Fruit fly (Drosophila melanogaster): ENCODE results near the gene tin.

Gene tin

DNA sequence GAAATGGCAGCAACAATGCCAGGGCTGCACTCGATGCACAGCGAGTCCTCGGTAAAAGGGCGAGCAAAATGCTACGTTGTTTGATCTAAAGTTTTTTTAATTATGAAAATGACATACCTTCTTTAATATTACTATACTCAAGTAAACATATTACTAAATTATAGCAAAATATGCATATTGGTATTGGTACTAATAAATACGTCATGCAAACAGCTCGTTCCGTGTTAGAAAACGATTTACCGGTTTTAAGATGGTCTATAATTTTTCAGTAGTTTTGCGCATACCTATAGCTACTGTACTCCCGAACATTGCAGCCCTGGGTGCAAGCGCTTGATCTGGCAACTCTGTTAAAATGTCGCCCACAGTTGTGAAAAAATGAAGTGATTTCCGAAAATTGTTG is 13.5 kb upstream of the tin start (continued):
- peak; percentile 79 for TF ChIP-seq psq (GFP tag; optimal IDR thresholded peaks at IDR 0.05)
- peak; percentile 93 to 94 for TF ChIP-seq Hr51 (GFP tag; optimal IDR thresholded peaks at IDR 0.05)
- TF ChIP-seq Eip74EF (GFP tag; optimal IDR thresholded peaks at IDR 0.05) = no peak
- peak; percentile 70 for TF ChIP-seq wek (GFP tag; optimal IDR thresholded peaks at IDR 0.05)
- TF ChIP-seq Ptx1 (GFP tag; IDR thresholded peaks at IDR 0.05) = peak; percentile 97
- peak; percentile 88 for TF ChIP-seq CG11560 (tag; IDR thresholded peaks at IDR 0.05)
- TF ChIP-seq CG10462 (GFP tag; optimal IDR thresholded peaks at IDR 0.05) = peak; percentile 92
- peak; percentile 98 for TF ChIP-seq CG34376 (GFP tag; optimal IDR thresholded peaks at IDR 0.05)
- TF ChIP-seq CG2199 (GFP tag; IDR thresholded peaks at IDR 0.05) = peak; percentile 70; the same call in 1 of the 3 replicates
- TF ChIP-seq Gsc (GFP tag; IDR thresholded peaks at IDR 0.05) = peak; percentile 87
- peak; percentile 87 for TF ChIP-seq zfh1 (GFP tag; IDR thresholded peaks at IDR 0.05)
- peak; percentile 94 for TF ChIP-seq kni (GFP tag; optimal IDR thresholded peaks at IDR 0.05)
- 0 out of 2 replicates have a peak, but pooled peaks have one; percentile 52 for TF ChIP-seq dimm (GFP tag; IDR thresholded peaks at IDR 0.05)
- peak; percentile 98 for TF ChIP-seq Hsf (GFP tag; optimal IDR thresholded peaks at IDR 0.05)
- peak; percentile 93 for TF ChIP-seq CG14441 (GFP tag; IDR thresholded peaks at IDR 0.05)
- TF ChIP-seq crol (GFP tag; IDR thresholded peaks at IDR 0.05) = no peak
- TF ChIP-seq NFAT (GFP tag; IDR thresholded peaks at IDR 0.05) = peak; percentile 89
- peak; percentile 92 for TF ChIP-seq Aef1 (GFP tag; IDR thresholded peaks at IDR 0.05)
- peak; percentile 59; the same call in 1 of the 2 replicates for TF ChIP-seq sim (GFP tag; IDR thresholded peaks at IDR 0.05)
- TF ChIP-seq jumu (GFP tag; optimal IDR thresholded peaks at IDR 0.05) = peak; percentile 93
- no peak for TF ChIP-seq eve (GFP tag; optimal IDR thresholded peaks at IDR 0.05)
- peak; percentile 85 for TF ChIP-seq Doc2 (GFP tag; IDR thresholded peaks at IDR 0.05)
- TF ChIP-seq lov (optimal IDR thresholded peaks at IDR 0.05) = no peak
- 0 out of 3 replicates have a peak, but pooled peaks have one; percentile 55 for TF ChIP-seq lov (GFP tag; IDR thresholded peaks at IDR 0.05)
- peak; percentile 91 for TF ChIP-seq nom (GFP tag; optimal IDR thresholded peaks at IDR 0.05)
- TF ChIP-seq CG10431 (GFP tag; optimal IDR thresholded peaks at IDR 0.05) = peak; percentile 86
- TF ChIP-seq gcm (GFP tag; optimal IDR thresholded peaks at IDR 0.05) = peak; percentile 87
- TF ChIP-seq CG17568 (GFP tag; optimal IDR thresholded peaks at IDR 0.05) = no peak
- TF ChIP-seq CG8478 (optimal IDR thresholded peaks at IDR 0.05) = no peak
- TF ChIP-seq chinmo (GFP tag; IDR thresholded peaks at IDR 0.05; ENCODE audit: partially characterized antibody) = no peak
- peak; percentile 98 for TF ChIP-seq CG9215 (GFP tag; IDR thresholded peaks at IDR 0.05)
- peak; percentile 98 for TF ChIP-seq CG16815 (GFP tag; optimal IDR thresholded peaks at IDR 0.05)
- TF ChIP-seq Jarid2 (GFP tag; optimal IDR thresholded peaks at IDR 0.05) = no peak
- peak; percentile 86 for TF ChIP-seq kah (GFP tag; optimal IDR thresholded peaks at IDR 0.05)
- peak; percentile 79 for TF ChIP-seq CG8765 (GFP tag; IDR thresholded peaks at IDR 0.05)
- TF ChIP-seq CG8281 (tag; optimal IDR thresholded peaks at IDR 0.05) = peak; percentile 86
- peak; percentile 20; the same call in 1 of the 2 replicates for TF ChIP-seq amos (GFP tag; IDR thresholded peaks at IDR 0.05; ENCODE audit: partially characterized antibody)
- TF ChIP-seq Lhr (GFP tag; optimal IDR thresholded peaks at IDR 0.05) = peak; percentile 74
- peak; percentile 95 for TF ChIP-seq CG1233 (GFP tag; optimal IDR thresholded peaks at IDR 0.05)
- TF ChIP-seq ac (GFP tag; optimal IDR thresholded peaks at IDR 0.05) = peak; percentile 56
- TF ChIP-seq CG7839 (tag; optimal IDR thresholded peaks at IDR 0.05) = peak; percentile 97
- peak; percentile 92 for TF ChIP-seq fu2 (GFP tag; optimal IDR thresholded peaks at IDR 0.05)
- peak; percentile 73 for TF ChIP-seq CG3163 (GFP tag; optimal IDR thresholded peaks at IDR 0.05)
- peak; percentile 98 for TF ChIP-seq CG9932 (GFP tag; IDR thresholded peaks at IDR 0.05)
- TF ChIP-seq so (GFP tag; IDR thresholded peaks at IDR 0.05) = peak; percentile 88; the same call in 2 of the 3 replicates
- peak; percentile 98 for TF ChIP-seq Gug (GFP tag; IDR thresholded peaks at IDR 0.05)
- no peak for TF ChIP-seq Lpt (GFP tag; optimal IDR thresholded peaks at IDR 0.05)
- peak; percentile 93 for TF ChIP-seq Dbx (GFP tag; IDR thresholded peaks at IDR 0.05)
- TF ChIP-seq ase (GFP tag; IDR thresholded peaks at IDR 0.05) = peak; percentile 86
- no peak for TF ChIP-seq sima (GFP tag; optimal IDR thresholded peaks at IDR 0.05)
- TF ChIP-seq CG17829 (tag; optimal IDR thresholded peaks at IDR 0.05) = peak; percentile 95
- TF ChIP-seq ap (GFP tag; IDR thresholded peaks at IDR 0.05) = peak; percentile 87

All from whole organism, embryonic.